Fruit fly (Drosophila melanogaster): ENCODE results near the gene CG14115.
A peak's percentile ranks its signal among the peaks of the same experiment; 100 is the strongest.

Gene CG14115

DNA sequence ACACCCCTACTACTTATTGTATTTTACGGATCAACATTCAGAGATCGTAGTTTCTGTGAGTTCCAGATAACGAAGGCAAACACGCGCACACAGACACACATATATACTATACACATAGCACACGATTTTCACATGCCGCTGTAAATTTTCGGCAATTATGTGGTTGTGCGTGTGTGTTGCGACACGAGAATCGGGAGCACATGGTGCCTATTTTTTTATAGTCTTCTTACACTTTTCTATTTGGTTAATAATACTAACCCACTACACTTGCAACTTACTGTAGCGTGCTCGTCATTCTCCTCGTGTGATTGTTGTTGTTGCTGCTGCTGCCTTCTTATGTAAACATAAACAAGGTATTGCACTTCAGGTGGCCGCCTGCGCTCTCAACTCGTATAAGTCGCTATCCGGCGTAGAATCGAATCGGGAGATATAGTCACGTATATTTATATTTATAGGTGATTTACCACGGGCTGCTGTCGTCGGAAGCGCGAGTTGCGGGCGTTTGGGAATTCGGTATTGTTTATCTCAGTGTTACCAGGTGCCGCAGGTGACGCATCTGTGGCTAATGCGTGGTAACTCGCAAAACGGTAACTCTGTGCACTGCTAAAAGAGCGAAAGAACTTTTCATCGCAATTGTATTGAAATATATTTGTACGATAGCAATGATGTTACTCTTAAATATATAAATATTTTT lies 38.9 kb downstream of the CG14115 start, which contains the start of gene Adk2 (continued):
- TF ChIP-seq tll (GFP tag; optimal IDR thresholded peaks at IDR 0.05), result no peak
- TF ChIP-seq sens-2 (GFP tag; IDR thresholded peaks at IDR 0.05), result no peak
- TF ChIP-seq cad (GFP tag; optimal IDR thresholded peaks at IDR 0.05), result no peak
- no peak for TF ChIP-seq CG2116 (GFP tag; optimal IDR thresholded peaks at IDR 0.05)
- no peak for TF ChIP-seq CG13424 (tag; optimal IDR thresholded peaks at IDR 0.05)
- peak; percentile 73 for TF ChIP-seq sens (GFP tag)
- no peak for TF ChIP-seq dan (GFP tag; IDR thresholded peaks at IDR 0.05)
- peak; percentile 8 for TF ChIP-seq Elba2 (GFP tag; optimal IDR thresholded peaks at IDR 0.05)
- no peak for TF ChIP-seq Meics (GFP tag; optimal IDR thresholded peaks at IDR 0.05)
- TF ChIP-seq Stat92E (GFP tag; optimal IDR thresholded peaks at IDR 0.05), result no peak
- no peak; the same call in 1 of the 2 replicates for TF ChIP-seq toy (GFP tag; IDR thresholded peaks at IDR 0.05)
- peak; percentile 82 for TF ChIP-seq CG4360 (GFP tag; IDR thresholded peaks at IDR 0.05)
- no peak for TF ChIP-seq schlank (tag; optimal IDR thresholded peaks at IDR 0.05)
- no peak for TF ChIP-seq Eip74EF (GFP tag; optimal IDR thresholded peaks at IDR 0.05)
- no peak for TF ChIP-seq pros (GFP tag; optimal IDR thresholded peaks at IDR 0.05)
- TF ChIP-seq eyg (GFP tag; optimal IDR thresholded peaks at IDR 0.05), result no peak
- peak; percentile 66 for TF ChIP-seq YL-1 (GFP tag; optimal IDR thresholded peaks at IDR 0.05)
- no peak for TF ChIP-seq CG9727 (GFP tag; optimal IDR thresholded peaks at IDR 0.05)
- peak; percentile 28 for TF ChIP-seq Max (GFP tag; optimal IDR thresholded peaks at IDR 0.05)
- TF ChIP-seq CG1529 (GFP tag; optimal IDR thresholded peaks at IDR 0.05), result no peak
- peak; percentile 55; the same call in 2 of the 3 replicates for TF ChIP-seq dysf (GFP tag; IDR thresholded peaks at IDR 0.05)
- no peak for TF ChIP-seq pita (GFP tag; optimal IDR thresholded peaks at IDR 0.05)
- TF ChIP-seq Dip3 (GFP tag; optimal IDR thresholded peaks at IDR 0.05), result peak; percentile 18
- TF ChIP-seq CG7357 (GFP tag; IDR thresholded peaks at IDR 0.05), result no peak
- TF ChIP-seq ci (GFP tag; IDR thresholded peaks at IDR 0.05), result peak; percentile 71
- no peak for TF ChIP-seq Vsx1 (GFP tag; optimal IDR thresholded peaks at IDR 0.05)
- TF ChIP-seq bowl (GFP tag; IDR thresholded peaks at IDR 0.05), result no peak
- no peak for TF ChIP-seq da (GFP tag; optimal IDR thresholded peaks at IDR 0.05)
- no peak; the same call in 2 of the 3 replicates for TF ChIP-seq knrl (GFP tag; IDR thresholded peaks at IDR 0.05; ENCODE audit: partially characterized antibody)
- no peak for TF ChIP-seq CG15696 (tag; optimal IDR thresholded peaks at IDR 0.05)
- peak; percentile 44 for TF ChIP-seq CG14014 (GFP tag; IDR thresholded peaks at IDR 0.05)
- no peak for TF ChIP-seq sc (optimal IDR thresholded peaks at IDR 0.05)
- no peak for TF ChIP-seq sc (GFP tag; optimal IDR thresholded peaks at IDR 0.05)
- TF ChIP-seq CG12155 (GFP tag; optimal IDR thresholded peaks at IDR 0.05), result no peak
- no peak for TF ChIP-seq onecut (GFP tag; IDR thresholded peaks at IDR 0.05)
- TF ChIP-seq sima (GFP tag; optimal IDR thresholded peaks at IDR 0.05), result no peak
- peak; percentile 45 for TF ChIP-seq Ets65A (GFP tag)
- TF ChIP-seq ken (GFP tag; IDR thresholded peaks at IDR 0.05), result 0 out of 3 replicates have a peak, but pooled peaks have one; percentile 39
- TF ChIP-seq gro (GFP tag; optimal IDR thresholded peaks at IDR 0.05), result peak; percentile 28
- TF ChIP-seq Opbp (GFP tag; IDR thresholded peaks at IDR 0.05; ENCODE audit: partially characterized antibody), result peak; percentile 44
- no peak for TF ChIP-seq CG30403 (GFP tag; optimal IDR thresholded peaks at IDR 0.05)
- TF ChIP-seq tin (GFP tag; optimal IDR thresholded peaks at IDR 0.05), result no peak
- peak; percentile 83 for TF ChIP-seq Rfx (GFP tag; IDR thresholded peaks at IDR 0.05)
- no peak for TF ChIP-seq ab (GFP tag; optimal IDR thresholded peaks at IDR 0.05)
- TF ChIP-seq HHEX (GFP tag; optimal IDR thresholded peaks at IDR 0.05), result peak; percentile 33
- TF ChIP-seq mld (GFP tag; IDR thresholded peaks at IDR 0.05; ENCODE audit: partially characterized antibody), result no peak
- TF ChIP-seq emc (GFP tag; optimal IDR thresholded peaks at IDR 0.05), result no peak
- peak; percentile 20; the same call in 1 of the 2 replicates for TF ChIP-seq E2f2 (GFP tag; IDR thresholded peaks at IDR 0.05)
- TF ChIP-seq insv (GFP tag; optimal IDR thresholded peaks at IDR 0.05), result no peak
- no peak for TF ChIP-seq CG6654 (GFP tag; optimal IDR thresholded peaks at IDR 0.05)
- TF ChIP-seq Dip2 (GFP tag; IDR thresholded peaks at IDR 0.05), result no peak
